Worm (Caenorhabditis elegans) whole organism, L1 larva: ENCODE measurements around the gene F15B9.11.

Source experiments
- C34B4.2 ChIP-seq: sonication (generic microtip); optimal IDR thresholded peaks from 2 replicates; lab custom pipeline; 2017; ENCODE audit warnings: mild to moderate bottlenecking, missing genetic modification characterization, missing compliant biosample characterization
- nhr-76 ChIP-seq: sonication (generic microtip); optimal IDR thresholded peaks from 2 replicates; lab custom pipeline; 2017; ENCODE audit warnings: missing biosample characterization, missing genetic modification characterization
- rnt-1 ChIP-seq: sonication (generic microtip); optimal IDR thresholded peaks from 2 replicates; lab custom pipeline; 2016; ENCODE audit warnings: mild to moderate bottlenecking, missing genetic modification characterization, moderate library complexity, missing compliant biosample characterization
- unc-30 ChIP-seq: sonication (generic microtip); optimal IDR thresholded peaks from 2 replicates; lab custom pipeline; 2017; ENCODE audit warnings: missing biosample characterization, missing genetic modification characterization

- TF ChIP-seq nhr-76 (tag; lab: Kevin White, UChicago), result no peak
- TF ChIP-seq C34B4.2 (tag; lab: Kevin White, UChicago), result no peak
- TF ChIP-seq rnt-1 (tag; lab: Kevin White, UChicago), result no peak
- TF ChIP-seq unc-30 (tag; lab: Kevin White, UChicago), result no peak
Measured at ce11 chrV:12967110-12967509, 25.6 kb downstream of the F15B9.11 start, which contains the start of gene R186.3.
